Worm (Caenorhabditis elegans): ENCODE results near the gene del-8.

DNA sequence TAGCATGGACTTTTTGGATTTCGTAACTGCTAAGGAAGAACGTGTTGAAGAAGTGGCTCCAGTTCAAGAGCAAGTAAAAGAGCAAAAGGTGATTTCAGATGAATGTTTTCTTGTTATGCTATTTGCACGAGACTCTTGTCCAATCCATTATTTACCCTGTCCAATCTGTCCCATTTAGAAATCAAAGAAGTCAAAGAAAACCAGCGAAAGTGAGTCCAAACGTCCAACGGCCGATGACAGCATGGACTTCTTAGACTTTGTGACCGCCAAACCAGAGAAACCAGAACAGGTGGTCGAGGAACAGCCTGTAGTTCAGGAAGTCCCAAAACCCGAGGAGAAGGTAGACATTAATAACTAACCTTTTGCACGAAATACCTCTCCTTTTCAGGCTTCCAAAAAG is 34.0 kb upstream of the del-8 start:
- TF ChIP-seq pqm-1 (tag; optimal IDR thresholded peaks at IDR 0.05) (no peak), zag-1 (tag; optimal IDR thresholded peaks at IDR 0.05) (no peak), unc-39 (tag; optimal IDR thresholded peaks at IDR 0.05) (no peak), dpl-1 (GFP tag; optimal IDR thresholded peaks at IDR 0.05) (no peak)

Data from whole organism, L4 larva.